Worm (Caenorhabditis elegans) whole organism, early embryonic: Measurements from ENCODE around the gene ZK757.1.

ENCODE experiments used
- F13C5.2 ChIP-seq: sonication (generic microtip); optimal IDR thresholded peaks from 2 replicates; lab custom pipeline; 2017; ENCODE audit warnings: mild to moderate bottlenecking, missing genetic modification characterization, inconsistent platforms, missing compliant biosample characterization
- ama-1 ChIP-seq: fragments of 150-350 bp; optimal IDR thresholded peaks from 2 replicates; lab custom pipeline; 2014
- flt-1 ChIP-seq: fragments of 200-800 bp; sonication (Bioruptor generic); IDR thresholded peaks from 2 replicates; pipeline ENCODE4 v1.3.6; 2022; ENCODE audit warnings: missing genetic modification characterization, missing compliant biosample characterization

- TF ChIP-seq F13C5.2 (no peak), ama-1 (no peak), flt-1 (GFP tag; lab: Robert Waterston, UW) (no peak)
Measured at ce11 chrIII:9871032-9871431, at the start of gene ZK757.1.
